Worm (Caenorhabditis elegans) whole organism, L4/young adult: Measurements from ENCODE around the gene aagr-2.

ENCODE experiments used
- W03F9.2 ChIP-seq: fragments of 150-350 bp; optimal IDR thresholded peaks from 2 replicates; lab custom pipeline; 2014; ENCODE audit warnings: missing biosample characterization, missing genetic modification characterization
- dao-5 ChIP-seq: sonication (generic microtip); optimal IDR thresholded peaks from 2 replicates; lab custom pipeline; 2016; ENCODE audit warnings: missing genotype, missing genetic modification characterization, moderate library complexity, missing compliant biosample characterization
- him-1 ChIP-seq: sonication (generic microtip); optimal IDR thresholded peaks from 2 replicates; lab custom pipeline; 2016; ENCODE audit warnings: missing genotype, missing genetic modification reagents, missing genetic modification characterization, missing compliant biosample characterization

- peak; percentile 44 for TF ChIP-seq dao-5 (tag; lab: Kevin White, UChicago)
- TF ChIP-seq W03F9.2: no peak
- TF ChIP-seq him-1 (tag; lab: Kevin White, UChicago): no peak
Observed at ce11 chrII:4942397-4942796, 17.3 kb upstream of the aagr-2 start.
